Worm (Caenorhabditis elegans): ENCODE data around the gene F54D10.8.

Gene F54D10.8

ce11 chrII:3785257-3785656 is 42.4 kb downstream of the F54D10.8 start, which contains the start of gene T24E12.1:
Gene T24E12.1, plus strand, starts transcription at chrII:3785557.
- no peak for TF ChIP-seq tbx-37 (GFP tag; conservative IDR thresholded peaks at IDR 0.05)

DNA sequence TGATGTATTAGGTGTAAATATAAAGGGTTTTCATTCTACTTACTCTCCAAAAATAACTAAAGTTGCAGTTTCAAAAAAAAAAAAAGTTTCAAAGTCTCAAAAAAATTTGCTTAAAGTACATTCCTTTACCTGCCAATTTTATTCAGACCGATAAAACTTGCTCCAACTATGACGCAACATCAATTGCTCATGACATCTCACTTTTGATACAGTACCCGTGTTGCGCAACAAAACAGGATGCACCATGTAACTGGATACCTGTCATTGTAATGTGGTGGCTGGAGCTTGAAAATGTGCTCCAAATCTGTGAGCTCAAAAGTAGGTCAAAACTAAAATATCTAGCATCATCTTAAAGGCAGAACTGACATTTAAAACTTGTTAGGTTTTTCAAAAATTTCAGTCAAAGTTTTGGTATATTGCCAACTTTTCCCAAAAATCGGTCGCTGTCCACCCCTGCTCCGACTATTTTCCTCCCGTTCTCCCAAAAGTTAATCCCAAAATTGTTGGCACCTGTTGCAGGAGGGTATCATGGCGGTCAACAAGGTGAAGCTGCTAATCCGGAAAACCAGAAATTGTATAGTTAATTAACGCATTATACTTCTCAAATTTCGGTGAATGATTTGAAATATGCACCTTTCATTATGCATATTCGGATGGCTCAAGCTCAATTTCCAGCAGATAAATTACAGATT is 45.2 kb downstream of the F54D10.8 start, which contains the start of gene T24E12.2:
TSS of gene T24E12.2 (plus strand) at position 642 of the 692 bp plus-strand sequence.
- no peak for TF ChIP-seq tbx-37 (GFP tag; conservative IDR thresholded peaks at IDR 0.05)
- no peak for TF ChIP-seq hmbx-1 (tag; optimal IDR thresholded peaks at IDR 0.05)
- TF ChIP-seq tra-4 (tag; optimal IDR thresholded peaks at IDR 0.05) = no peak
- no peak for TF ChIP-seq tbx-11 (GFP tag; IDR thresholded peaks at IDR 0.05)
- TF ChIP-seq scrt-1 (GFP tag; IDR thresholded peaks at IDR 0.05) = no peak
- no peak for TF ChIP-seq B0310.2 (tag; optimal IDR thresholded peaks at IDR 0.05)

DNA sequence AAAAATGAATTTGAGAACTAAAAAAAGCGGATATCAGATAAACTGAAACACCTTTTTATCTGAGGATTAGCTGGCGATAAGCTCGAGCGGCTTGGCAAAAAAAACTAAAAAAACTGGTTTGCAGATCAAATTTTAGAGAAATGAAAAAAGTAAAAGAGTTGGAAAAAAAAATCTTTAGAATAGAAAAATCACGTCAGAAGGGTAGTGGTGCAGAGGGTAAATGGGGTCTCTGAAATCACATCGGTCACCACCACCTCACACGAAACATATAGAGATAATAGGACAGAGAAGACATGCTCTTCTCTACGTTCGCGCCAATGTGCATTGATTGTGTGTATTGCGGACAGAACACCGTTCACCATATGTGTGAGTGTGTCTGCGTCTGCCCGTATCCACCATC is 46.5 kb downstream of the F54D10.8 start:
- no peak for TF ChIP-seq B0310.2 (tag; optimal IDR thresholded peaks at IDR 0.05)
- TF ChIP-seq ets-7 (tag; optimal IDR thresholded peaks at IDR 0.05) = no peak
- no peak for TF ChIP-seq sea-1 (GFP tag; conservative IDR thresholded peaks at IDR 0.05)
- TF ChIP-seq ceh-36 (tag; optimal IDR thresholded peaks at IDR 0.05) = no peak
- TF ChIP-seq scrt-1 (GFP tag; IDR thresholded peaks at IDR 0.05) = no peak
- TF ChIP-seq hnd-1 (tag; optimal IDR thresholded peaks at IDR 0.05) = no peak
- TF ChIP-seq tra-4 (tag; optimal IDR thresholded peaks at IDR 0.05) = no peak
- TF ChIP-seq tbx-37 (GFP tag; conservative IDR thresholded peaks at IDR 0.05) = no peak
- no peak for TF ChIP-seq pes-1 (GFP tag; IDR thresholded peaks at IDR 0.05)
- no peak for TF ChIP-seq hmbx-1 (tag; optimal IDR thresholded peaks at IDR 0.05)
- TF ChIP-seq flt-1 (GFP tag; IDR thresholded peaks at IDR 0.05) = no peak
- no peak for TF ChIP-seq tbx-11 (GFP tag; IDR thresholded peaks at IDR 0.05)
- no peak for TF ChIP-seq hmg-4 (GFP tag; optimal IDR thresholded peaks at IDR 0.05)
- no peak for TF ChIP-seq ceh-13 (GFP tag; optimal IDR thresholded peaks at IDR 0.05)
- no peak for TF ChIP-seq ama-1 (optimal IDR thresholded peaks at IDR 0.05)
- TF ChIP-seq F13C5.2 (tag; optimal IDR thresholded peaks at IDR 0.05) = no peak
- TF ChIP-seq aly-1 (tag; optimal IDR thresholded peaks at IDR 0.05) = no peak

- TF ChIP-seq tbx-11 (GFP tag; IDR thresholded peaks at IDR 0.05) = no peak
- TF ChIP-seq hnd-1 (tag; optimal IDR thresholded peaks at IDR 0.05) = no peak
- TF ChIP-seq ceh-36 (tag; optimal IDR thresholded peaks at IDR 0.05) = no peak
- TF ChIP-seq aly-1 (tag; optimal IDR thresholded peaks at IDR 0.05) = no peak
- TF ChIP-seq pes-1 (GFP tag; IDR thresholded peaks at IDR 0.05) = no peak
- no peak for TF ChIP-seq flt-1 (GFP tag; IDR thresholded peaks at IDR 0.05)
- TF ChIP-seq hmbx-1 (tag; optimal IDR thresholded peaks at IDR 0.05) = no peak
- TF ChIP-seq scrt-1 (GFP tag; IDR thresholded peaks at IDR 0.05) = no peak
- TF ChIP-seq ama-1 (optimal IDR thresholded peaks at IDR 0.05) = no peak
- no peak for TF ChIP-seq ets-7 (tag; optimal IDR thresholded peaks at IDR 0.05)
- TF ChIP-seq tra-4 (tag; optimal IDR thresholded peaks at IDR 0.05) = no peak
- TF ChIP-seq F13C5.2 (tag; optimal IDR thresholded peaks at IDR 0.05) = no peak
- TF ChIP-seq ceh-13 (GFP tag; optimal IDR thresholded peaks at IDR 0.05) = no peak
- no peak for TF ChIP-seq sea-1 (GFP tag; conservative IDR thresholded peaks at IDR 0.05)
- TF ChIP-seq B0310.2 (tag; optimal IDR thresholded peaks at IDR 0.05) = no peak
- no peak for TF ChIP-seq hmg-4 (GFP tag; optimal IDR thresholded peaks at IDR 0.05)
These were observed 48.2 kb downstream of the F54D10.8 start, which contains the start of gene T24E12.11 for ce11 chrII:3779463-3779862. Gene T24E12.11, minus strand, starts transcription at chrII:3779563.

DNA sequence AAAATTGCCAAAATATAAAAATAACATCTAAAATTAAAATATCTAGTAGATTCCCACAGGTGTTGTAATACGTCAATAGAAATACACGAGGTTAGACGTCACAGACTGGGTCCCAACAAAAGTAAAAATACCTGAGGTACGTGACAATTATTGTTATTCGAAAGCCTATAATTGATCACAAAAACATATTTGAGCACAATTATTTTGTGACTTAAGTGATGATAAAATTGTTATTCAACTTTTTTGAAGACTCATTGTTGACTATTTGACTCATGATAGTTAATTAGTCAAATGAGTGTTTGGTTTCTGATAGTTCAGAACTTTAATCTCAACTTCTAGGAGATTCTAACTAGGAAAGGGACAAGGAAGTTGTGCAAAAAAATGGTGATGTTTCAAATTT is 49.9 kb downstream of the F54D10.8 start:
- no peak for TF ChIP-seq ets-7 (tag; optimal IDR thresholded peaks at IDR 0.05)
- no peak for TF ChIP-seq tbx-37 (GFP tag; conservative IDR thresholded peaks at IDR 0.05)
- TF ChIP-seq F13C5.2 (tag; optimal IDR thresholded peaks at IDR 0.05) = no peak
- no peak for TF ChIP-seq tra-4 (tag; optimal IDR thresholded peaks at IDR 0.05)
- no peak for TF ChIP-seq flt-1 (GFP tag; IDR thresholded peaks at IDR 0.05)
- TF ChIP-seq scrt-1 (GFP tag; IDR thresholded peaks at IDR 0.05) = no peak
- TF ChIP-seq ceh-36 (tag; optimal IDR thresholded peaks at IDR 0.05) = no peak
- TF ChIP-seq ama-1 (optimal IDR thresholded peaks at IDR 0.05) = no peak
- no peak for TF ChIP-seq ceh-13 (GFP tag; optimal IDR thresholded peaks at IDR 0.05)
- no peak for TF ChIP-seq aly-1 (tag; optimal IDR thresholded peaks at IDR 0.05)

ce11 chrII:3775719-3776118 is 52.0 kb downstream of the F54D10.8 start, which contains the start of gene T24E12.3:
Gene T24E12.3, plus strand, starts transcription at chrII:3776019.
- TF ChIP-seq ama-1 (optimal IDR thresholded peaks at IDR 0.05) = no peak
- no peak for TF ChIP-seq pes-1 (GFP tag; IDR thresholded peaks at IDR 0.05)
- no peak for TF ChIP-seq hmbx-1 (tag; optimal IDR thresholded peaks at IDR 0.05)
- no peak for TF ChIP-seq tra-4 (tag; optimal IDR thresholded peaks at IDR 0.05)
- no peak for TF ChIP-seq tbx-11 (GFP tag; IDR thresholded peaks at IDR 0.05)
- TF ChIP-seq sea-1 (GFP tag; conservative IDR thresholded peaks at IDR 0.05) = no peak
- no peak for TF ChIP-seq hnd-1 (tag; optimal IDR thresholded peaks at IDR 0.05)
- no peak for TF ChIP-seq ceh-36 (tag; optimal IDR thresholded peaks at IDR 0.05)
- TF ChIP-seq tbx-37 (GFP tag; conservative IDR thresholded peaks at IDR 0.05) = no peak
- TF ChIP-seq B0310.2 (tag; optimal IDR thresholded peaks at IDR 0.05) = no peak
- no peak for TF ChIP-seq scrt-1 (GFP tag; IDR thresholded peaks at IDR 0.05)
- TF ChIP-seq hmg-4 (GFP tag; optimal IDR thresholded peaks at IDR 0.05) = no peak
- TF ChIP-seq aly-1 (tag; optimal IDR thresholded peaks at IDR 0.05) = no peak
- TF ChIP-seq F13C5.2 (tag; optimal IDR thresholded peaks at IDR 0.05) = no peak
- TF ChIP-seq ets-7 (tag; optimal IDR thresholded peaks at IDR 0.05) = no peak

All from whole organism, early embryonic.